Fruit fly (Drosophila melanogaster) whole organism, pupa: Measurements from ENCODE around the gene CG3719.

Experiments
- CG10348 ChIP-seq: fragments of 200-800 bp; sonication (Bioruptor generic); IDR thresholded peaks from 2 replicates; pipeline ENCODE4 v1.3.6; 2022; ENCODE audit warnings: missing biosample characterization, missing genetic modification characterization
- CG12605 ChIP-seq: fragments of 200-800 bp; sonication (Bioruptor generic); IDR thresholded peaks from 2 replicates; pipeline ENCODE4 v1.3.6; 2022; ENCODE audit warnings: missing biosample characterization, missing genetic modification characterization
- CG13204 ChIP-seq: fragments of 200-800 bp; sonication (Bioruptor generic); optimal IDR thresholded peaks from 2 replicates; lab custom pipeline; 2018; ENCODE audit warnings: missing biosample characterization, mild to moderate bottlenecking, missing genetic modification characterization, moderate library complexity
- CG14655 ChIP-seq: fragments of 200-800 bp; sonication (Bioruptor generic); optimal IDR thresholded peaks from 3 replicates; lab custom pipeline; 2017; ENCODE audit warnings: mild to moderate bottlenecking, missing biosample characterization, missing genetic modification reagents, missing genetic modification characterization
- CG15710 ChIP-seq: fragments of 200-800 bp; sonication (Bioruptor generic); optimal IDR thresholded peaks from 2 replicates; lab custom pipeline; 2018; ENCODE audit warnings: missing biosample characterization, mild to moderate bottlenecking, missing genetic modification characterization, moderate library complexity
- CG17806 ChIP-seq: fragments of 200-800 bp; sonication (Bioruptor generic); optimal IDR thresholded peaks from 2 replicates; lab custom pipeline; 2018; ENCODE audit warnings: missing biosample characterization, mild to moderate bottlenecking, missing genetic modification characterization, moderate library complexity
- CG32121 ChIP-seq: fragments of 200-800 bp; sonication (Bioruptor generic); IDR thresholded peaks from 2 replicates; pipeline ENCODE4 v1.3.6; 2022; ENCODE audit warnings: missing biosample characterization, missing genetic modification characterization
- CG34367 ChIP-seq: fragments of 200-800 bp; sonication (Bioruptor generic); optimal IDR thresholded peaks from 2 replicates; lab custom pipeline; 2018; ENCODE audit warnings: missing biosample characterization, mild to moderate bottlenecking, missing genetic modification characterization
- CG4496 ChIP-seq: fragments of 200-800 bp; sonication (Bioruptor generic); IDR thresholded peaks from 3 replicates; pipeline ENCODE4 v1.3.6; 2022; ENCODE audit warnings: missing biosample characterization, missing genetic modification characterization
- CG8159 ChIP-seq: fragments of 200-800 bp; sonication (Bioruptor generic); optimal IDR thresholded peaks from 3 replicates; lab custom pipeline; 2018; ENCODE audit warnings: missing biosample characterization, mild to moderate bottlenecking, missing genetic modification characterization, moderate library complexity
- CG8301 ChIP-seq: fragments of 200-800 bp; sonication (Bioruptor generic); optimal IDR thresholded peaks from 2 replicates; lab custom pipeline; 2018; ENCODE audit warnings: missing biosample characterization, mild to moderate bottlenecking, missing genetic modification characterization
- CG9948 ChIP-seq: fragments of 200-800 bp; sonication (Bioruptor generic); optimal IDR thresholded peaks from 2 replicates; lab custom pipeline; 2018; ENCODE audit warnings: missing biosample characterization, mild to moderate bottlenecking, missing genetic modification characterization, moderate library complexity
- D1 ChIP-seq: fragments of 200-800 bp; sonication (Bioruptor generic); optimal IDR thresholded peaks from 2 replicates; lab custom pipeline; 2018; ENCODE audit warnings: missing biosample characterization, mild to moderate bottlenecking, missing genetic modification characterization, moderate library complexity
- EcR ChIP-seq: fragments of 200-800 bp; sonication (Bioruptor generic); optimal IDR thresholded peaks from 3 replicates; lab custom pipeline; 2019; ENCODE audit warnings: missing biosample characterization, missing genetic modification characterization, mild to moderate bottlenecking, moderate library complexity, missing genetic modification reagents
- Ets98B ChIP-seq: fragments of 200-800 bp; sonication (Bioruptor generic); IDR thresholded peaks from 2 replicates; pipeline ENCODE4 v1.3.6; 2022; ENCODE audit warnings: missing biosample characterization, missing genetic modification characterization
- Pif1A ChIP-seq: fragments of 200-800 bp; sonication (Bioruptor generic); optimal IDR thresholded peaks from 3 replicates; lab custom pipeline; 2016; ENCODE audit warnings: missing biosample characterization, missing genetic modification characterization
- Pif1B ChIP-seq: fragments of 200-800 bp; sonication (Bioruptor generic); optimal IDR thresholded peaks from 3 replicates; lab custom pipeline; 2016; ENCODE audit warnings: missing biosample characterization, missing genetic modification characterization
- Snoo ChIP-seq: fragments of 200-800 bp; sonication (Bioruptor generic); optimal IDR thresholded peaks from 3 replicates; lab custom pipeline; 2017; ENCODE audit warnings: missing biosample characterization, mild to moderate bottlenecking, missing genetic modification characterization, inconsistent platforms
- fd96Ca ChIP-seq: fragments of 200-800 bp; sonication (Bioruptor generic); IDR thresholded peaks from 3 replicates; pipeline ENCODE4 v1.3.6; 2022; ENCODE audit warnings: missing biosample characterization, missing genetic modification characterization
- gl ChIP-seq: fragments of 200-800 bp; sonication (Bioruptor generic); optimal IDR thresholded peaks from 2 replicates; lab custom pipeline; 2018; ENCODE audit warnings: missing biosample characterization, mild to moderate bottlenecking, missing genetic modification characterization
- rn ChIP-seq: fragments of 200-800 bp; sonication (Bioruptor generic); IDR thresholded peaks from 2 replicates; pipeline ENCODE4 v1.3.6; 2022; ENCODE audit warnings: missing biosample characterization, missing genetic modification characterization

The CG3719 gene

dm6 chrX:1380350-1381060 lies at the start of gene CG3719, which contains the start of gene CG32813:
TSS of gene CG3719 (minus strand) at chrX:1380480.
TSS of gene CG32813 (plus strand) at chrX:1380914.
- TF ChIP-seq gl (tag; lab: Kevin White, UChicago) (no peak), CG9948 (tag; lab: Kevin White, UChicago) (no peak), CG15710 (tag; lab: Kevin White, UChicago) (no peak), rn (no peak), CG13204 (GFP tag; lab: Kevin White, UChicago) (peak; percentile 54), CG32121 (GFP tag; lab: Robert Waterston, UW) (no peak), CG4496 (peak; percentile 44; the same call in 2 of the 3 replicates)

- TF ChIP-seq CG9948 (tag; lab: Kevin White, UChicago) = no peak
Measured at dm6 chrX:1414269-1414668, 34.0 kb upstream of the CG3719 start.

- TF ChIP-seq CG32121 (GFP tag; lab: Robert Waterston, UW) = no peak
- peak; percentile 16 for TF ChIP-seq CG15710 (tag; lab: Kevin White, UChicago)
- TF ChIP-seq rn = no peak
- TF ChIP-seq CG9948 (tag; lab: Kevin White, UChicago) = peak; percentile 42
- TF ChIP-seq CG8159 = peak; percentile 30
- peak; percentile 35 for TF ChIP-seq CG14655 (GFP tag; lab: Kevin White, UChicago)
- TF ChIP-seq CG4496 = 0 out of 3 replicates have a peak, but pooled peaks have one; percentile 26
- no peak for TF ChIP-seq Ets98B (GFP tag; lab: Robert Waterston, UW)
- no peak for TF ChIP-seq CG12605 (GFP tag; lab: Robert Waterston, UW)
- no peak for TF ChIP-seq Snoo (tag; lab: Kevin White, UChicago)
- no peak for TF ChIP-seq EcR (GFP tag; lab: Kevin White, UChicago)
- TF ChIP-seq gl (tag; lab: Kevin White, UChicago) = no peak
- 0 out of 3 replicates have a peak, but pooled peaks have one; percentile 23 for TF ChIP-seq fd96Ca (GFP tag; lab: Robert Waterston, UW)
- no peak for TF ChIP-seq CG10348 (GFP tag; lab: Robert Waterston, UW)
- no peak for TF ChIP-seq D1 (tag; lab: Kevin White, UChicago)
- no peak for TF ChIP-seq Pif1A (GFP tag; lab: Kevin White, UChicago)
- TF ChIP-seq CG17806 (tag; lab: Kevin White, UChicago) = peak; percentile 27
- peak; percentile 30 for TF ChIP-seq CG8301 (tag; lab: Kevin White, UChicago)
- peak; percentile 71 for TF ChIP-seq CG13204 (GFP tag; lab: Kevin White, UChicago)
- peak; percentile 21 for TF ChIP-seq CG34367 (tag; lab: Kevin White, UChicago)
- TF ChIP-seq Pif1B (GFP tag; lab: Kevin White, UChicago) = no peak
Measured at dm6 chrX:1411225-1411932, 31.1 kb upstream of the CG3719 start.

dm6 chrX:1410312-1410711 lies 30.0 kb upstream of the CG3719 start:
- TF ChIP-seq Pif1A (GFP tag; lab: Kevin White, UChicago) = no peak
- peak; percentile 35 for TF ChIP-seq CG13204 (GFP tag; lab: Kevin White, UChicago)

dm6 chrX:1408964-1409363 lies 28.7 kb upstream of the CG3719 start, which contains the start of gene futsch:
TSS of gene futsch (plus strand) at chrX:1409069.
- TF ChIP-seq Pif1B (GFP tag; lab: Kevin White, UChicago) (no peak), CG13204 (GFP tag; lab: Kevin White, UChicago) (peak; percentile 69)

- TF ChIP-seq CG14655 (GFP tag; lab: Kevin White, UChicago) = no peak
- TF ChIP-seq rn = no peak
- no peak for TF ChIP-seq CG8301 (tag; lab: Kevin White, UChicago)
- TF ChIP-seq Pif1B (GFP tag; lab: Kevin White, UChicago) = no peak
- no peak for TF ChIP-seq Ets98B (GFP tag; lab: Robert Waterston, UW)
- TF ChIP-seq CG15710 (tag; lab: Kevin White, UChicago) = no peak
- TF ChIP-seq gl (tag; lab: Kevin White, UChicago) = no peak
- no peak for TF ChIP-seq CG10348 (GFP tag; lab: Robert Waterston, UW)
- no peak for TF ChIP-seq D1 (tag; lab: Kevin White, UChicago)
- TF ChIP-seq EcR (GFP tag; lab: Kevin White, UChicago) = no peak
- TF ChIP-seq CG4496 = no peak
- no peak for TF ChIP-seq CG12605 (GFP tag; lab: Robert Waterston, UW)
Measured at dm6 chrX:1407683-1408082, 27.4 kb upstream of the CG3719 start.
